Worm (Caenorhabditis elegans) whole organism, late embryonic: Measurements from ENCODE around the gene clec-62.

ENCODE experiments used
- ama-1 ChIP-seq: fragments of 150-350 bp; optimal IDR thresholded peaks from 2 replicates; lab custom pipeline; 2014
- hlh-13 ChIP-seq: fragments of 200-800 bp; sonication (Bioruptor generic); optimal IDR thresholded peaks from 2 replicates; lab custom pipeline; 2018; ENCODE audit warnings: mild to moderate bottlenecking, missing genetic modification characterization, missing compliant biosample characterization
- nhr-11 ChIP-seq: fragments of 150-350 bp; optimal IDR thresholded peaks from 2 replicates; lab custom pipeline; 2014; ENCODE audit warnings: missing biosample characterization, missing genetic modification characterization
- pag-3 ChIP-seq: sonication (generic microtip); optimal IDR thresholded peaks from 2 replicates; lab custom pipeline; 2016; ENCODE audit warnings: missing compliant biosample characterization, missing genetic modification characterization, borderline replicate concordance

DNA sequence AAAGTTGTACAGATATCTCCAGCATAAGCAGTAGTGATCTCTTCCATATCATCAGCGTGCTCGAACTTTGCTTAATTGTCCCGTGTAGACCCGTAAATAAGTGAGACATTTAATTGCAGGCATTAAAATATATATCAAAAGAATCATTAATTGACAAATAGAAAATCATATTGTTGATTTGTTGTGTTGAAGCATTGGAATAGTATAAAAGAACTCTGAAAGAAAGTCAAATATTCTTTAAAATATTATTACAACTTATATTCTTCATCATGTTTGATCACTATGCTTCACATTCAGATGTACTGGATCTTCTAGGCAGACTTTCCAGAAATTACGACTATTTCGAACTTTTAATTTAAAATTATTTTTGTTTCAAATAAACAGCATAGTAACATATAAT, 30.6 kb upstream of the clec-62 start, which contains the start of gene F58G1.8:
- TF ChIP-seq hlh-13 (GFP tag; lab: Kevin White, UChicago) (no peak), ama-1 (lab: Kevin White, UChicago) (no peak), pag-3 (tag; lab: Kevin White, UChicago) (no peak), nhr-11 (tag; lab: Kevin White, UChicago) (no peak)
